Fruit fly (Drosophila melanogaster): ENCODE results near the gene CCT7.

dm6 chr3R:8814029-8814647 is 12.8 kb downstream of the CCT7 start:
- TF ChIP-seq lola (GFP tag; optimal IDR thresholded peaks at IDR 0.05) (no peak), foxo (GFP tag; optimal IDR thresholded peaks at IDR 0.05) (no peak), Jra (GFP tag; optimal IDR thresholded peaks at IDR 0.05) (no peak), Abd-B (GFP tag; optimal IDR thresholded peaks at IDR 0.05) (no peak), Dfd (GFP tag; optimal IDR thresholded peaks at IDR 0.05) (no peak), HLH106 (tag; optimal IDR thresholded peaks at IDR 0.05) (no peak), OdsH (GFP tag; optimal IDR thresholded peaks at IDR 0.05) (no peak), rgr (GFP tag; optimal IDR thresholded peaks at IDR 0.05) (no peak), Dif (GFP tag; optimal IDR thresholded peaks at IDR 0.05; ENCODE audit: partially characterized antibody) (no peak), h (GFP tag; optimal IDR thresholded peaks at IDR 0.05) (no peak), ey (GFP tag; optimal IDR thresholded peaks at IDR 0.05) (no peak), Hr78 (GFP tag; optimal IDR thresholded peaks at IDR 0.05) (no peak), CG32264 (GFP tag; optimal IDR thresholded peaks at IDR 0.05) (no peak)
